Fruit fly (Drosophila melanogaster) whole organism, embryonic: ENCODE measurements around the gene CG14339.

Experiments
- Atf3 ChIP-seq: fragments of 200-800 bp; sonication (Bioruptor generic); optimal IDR thresholded peaks from 3 replicates; lab custom pipeline; 2016; ENCODE audit warnings: missing biosample characterization, missing genetic modification characterization
- B-H2 ChIP-seq: fragments of 200-800 bp; sonication (Bioruptor generic); optimal IDR thresholded peaks from 2 replicates; lab custom pipeline; 2018; ENCODE audit warnings: missing biosample characterization, mild to moderate bottlenecking, missing genetic modification characterization
- CG10209 ChIP-seq: fragments of 200-800 bp; sonication (Bioruptor generic); optimal IDR thresholded peaks from 3 replicates; lab custom pipeline; 2017; ENCODE audit warnings: missing biosample characterization, mild to moderate bottlenecking, missing genetic modification characterization, missing genetic modification reagents
- CG10431 ChIP-seq: fragments of 200-800 bp; sonication (Bioruptor generic); optimal IDR thresholded peaks from 3 replicates; lab custom pipeline; 2018; ENCODE audit warnings: missing biosample characterization, mild to moderate bottlenecking, missing genetic modification characterization
- CG10979 ChIP-seq: fragments of 200-800 bp; sonication (Bioruptor generic); optimal IDR thresholded peaks from 2 replicates; lab custom pipeline; 2018; ENCODE audit warnings: missing biosample characterization, mild to moderate bottlenecking, missing genetic modification characterization, moderate library complexity
- CG11085 ChIP-seq: fragments of 200-800 bp; sonication (Bioruptor generic); IDR thresholded peaks from 2 replicates; pipeline ENCODE4 v1.3.6; 2022; ENCODE audit warnings: missing biosample characterization, missing genetic modification characterization
- CG11398 ChIP-seq: fragments of 200-800 bp; sonication (Bioruptor generic); optimal IDR thresholded peaks from 2 replicates; lab custom pipeline; 2016; ENCODE audit warnings: missing biosample characterization, missing genetic modification characterization
- CG12071 ChIP-seq: fragments of 200-800 bp; sonication (Bioruptor generic); optimal IDR thresholded peaks from 3 replicates; lab custom pipeline; 2018; ENCODE audit warnings: missing biosample characterization, mild to moderate bottlenecking, missing genetic modification characterization
- CG13296 ChIP-seq: fragments of 200-800 bp; sonication (Bioruptor generic); optimal IDR thresholded peaks from 3 replicates; lab custom pipeline; 2018; ENCODE audit warnings: missing biosample characterization, mild to moderate bottlenecking, missing genetic modification characterization
- CG13624 ChIP-seq: fragments of 200-800 bp; sonication (Bioruptor generic); optimal IDR thresholded peaks from 2 replicates; lab custom pipeline; 2016; ENCODE audit warnings: missing biosample characterization, missing genetic modification characterization
- CG14667 ChIP-seq: fragments of 200-800 bp; sonication (Bioruptor generic); IDR thresholded peaks from 2 replicates; pipeline ENCODE4 v1.3.6; 2022; ENCODE audit warnings: missing biosample characterization, missing genetic modification characterization
- CG2120 ChIP-seq: fragments of 200-800 bp; sonication (Bioruptor generic); optimal IDR thresholded peaks from 3 replicates; lab custom pipeline; 2016; ENCODE audit warnings: missing biosample characterization, missing genetic modification characterization
- CG2129 ChIP-seq: fragments of 200-800 bp; sonication (Bioruptor generic); IDR thresholded peaks from 2 replicates; pipeline ENCODE4 v1.3.6; 2022; ENCODE audit warnings: missing biosample characterization, missing genetic modification characterization; ENCODE audit not compliant: partially characterized antibody
- CG30431 ChIP-seq: fragments of 200-800 bp; sonication (Bioruptor generic); optimal IDR thresholded peaks from 2 replicates; lab custom pipeline; 2017; ENCODE audit warnings: missing biosample characterization, missing genetic modification characterization
- CG3995 ChIP-seq: fragments of 200-800 bp; sonication (Bioruptor generic); optimal IDR thresholded peaks from 3 replicates; lab custom pipeline; 2016; ENCODE audit warnings: missing biosample characterization, missing genetic modification characterization
- CG4730 ChIP-seq: fragments of 200-800 bp; sonication (Bioruptor generic); IDR thresholded peaks from 2 replicates; pipeline ENCODE4 v1.3.6; 2022; ENCODE audit warnings: missing biosample characterization, missing genetic modification characterization
- CG6272 ChIP-seq: fragments of 200-800 bp; sonication (Bioruptor generic); IDR thresholded peaks from 2 replicates; pipeline ENCODE4 v1.3.6; 2022; ENCODE audit warnings: missing biosample characterization, missing genetic modification characterization
- CG7357 ChIP-seq: fragments of 200-800 bp; sonication (Bioruptor generic); IDR thresholded peaks from 3 replicates; pipeline ENCODE4 v1.3.6; 2022; ENCODE audit warnings: missing biosample characterization, missing genetic modification characterization
- CG9215 ChIP-seq: fragments of 200-800 bp; sonication (Bioruptor generic); IDR thresholded peaks from 2 replicates; pipeline ENCODE4 v1.3.6; 2022; ENCODE audit warnings: missing biosample characterization, missing genetic modification characterization
- CG9876 ChIP-seq: fragments of 200-800 bp; sonication (Bioruptor generic); optimal IDR thresholded peaks from 2 replicates; lab custom pipeline; 2016; ENCODE audit warnings: missing biosample characterization, missing genetic modification characterization
- Drgx ChIP-seq: fragments of 200-800 bp; sonication (Bioruptor generic); IDR thresholded peaks from 2 replicates; pipeline ENCODE4 v1.3.6; 2022; ENCODE audit warnings: missing biosample characterization, missing genetic modification characterization
- Fer3 ChIP-seq: fragments of 200-800 bp; sonication (Bioruptor generic); optimal IDR thresholded peaks from 2 replicates; lab custom pipeline; 2018; ENCODE audit warnings: missing biosample characterization, mild to moderate bottlenecking, missing genetic modification characterization, moderate library complexity
- HLH3B ChIP-seq: fragments of 200-800 bp; sonication (Bioruptor generic); IDR thresholded peaks from 2 replicates; pipeline ENCODE4 v1.3.6; 2022; ENCODE audit warnings: missing biosample characterization, missing genetic modification characterization
- HLHmδ ChIP-seq: fragments of 200-800 bp; sonication (Bioruptor generic); optimal IDR thresholded peaks from 2 replicates; lab custom pipeline; 2018; ENCODE audit warnings: missing biosample characterization, mild to moderate bottlenecking, missing genetic modification characterization, moderate library complexity
- Hsf ChIP-seq: fragments of 200-800 bp; sonication (Bioruptor generic); optimal IDR thresholded peaks from 3 replicates; lab custom pipeline; 2016; ENCODE audit warnings: missing biosample characterization, missing genetic modification characterization
- NC2α ChIP-seq: fragments of 200-800 bp; sonication (Bioruptor generic); optimal IDR thresholded peaks from 2 replicates; lab custom pipeline; 2016; ENCODE audit warnings: missing biosample characterization, missing genetic modification characterization
- Ssrp ChIP-seq: fragments of 200-800 bp; sonication (Bioruptor generic); optimal IDR thresholded peaks from 2 replicates; lab custom pipeline; 2018; ENCODE audit warnings: missing biosample characterization, mild to moderate bottlenecking, missing genetic modification characterization, moderate library complexity
- Xrp1 ChIP-seq: fragments of 200-800 bp; sonication (Bioruptor generic); IDR thresholded peaks from 2 replicates; pipeline ENCODE4 v1.3.6; 2022; ENCODE audit warnings: missing biosample characterization, missing genetic modification characterization
- ase ChIP-seq: fragments of 200-800 bp; sonication (Bioruptor generic); IDR thresholded peaks from 3 replicates; pipeline ENCODE4 v1.3.6; 2022; ENCODE audit warnings: missing biosample characterization, missing genetic modification characterization
- bowl ChIP-seq: fragments of 200-800 bp; sonication (Bioruptor generic); IDR thresholded peaks from 2 replicates; pipeline ENCODE4 v1.3.6; 2022; ENCODE audit warnings: missing biosample characterization, missing genetic modification characterization
- chif ChIP-seq, 2 experiments: fragments of 200-800 bp; sonication (Bioruptor generic); optimal IDR thresholded peaks; 3 replicates each; lab custom pipeline; 2016; ENCODE audit warnings: missing biosample characterization in 2 of 2, missing genetic modification characterization in 2 of 2
- crol ChIP-seq: fragments of 200-800 bp; sonication (Bioruptor generic); IDR thresholded peaks from 2 replicates; pipeline ENCODE4 v1.3.6; 2022; ENCODE audit warnings: missing biosample characterization, missing genetic modification characterization
- dan ChIP-seq: fragments of 200-800 bp; sonication (Bioruptor generic); IDR thresholded peaks from 2 replicates; pipeline ENCODE4 v1.3.6; 2022; ENCODE audit warnings: missing biosample characterization, missing genetic modification characterization
- disco-r ChIP-seq: fragments of 200-800 bp; sonication (Bioruptor generic); optimal IDR thresholded peaks from 2 replicates; lab custom pipeline; 2016; ENCODE audit warnings: missing biosample characterization, missing genetic modification characterization
- dm ChIP-seq: fragments of 200-800 bp; sonication (Bioruptor generic); optimal IDR thresholded peaks from 3 replicates; lab custom pipeline; 2016; ENCODE audit warnings: missing biosample characterization, missing genetic modification characterization
- gfzf ChIP-seq: fragments of 200-800 bp; sonication (Bioruptor generic); optimal IDR thresholded peaks from 2 replicates; lab custom pipeline; 2016; ENCODE audit warnings: missing biosample characterization, mild to moderate bottlenecking, missing genetic modification characterization, moderate library complexity
- lilli ChIP-seq: fragments of 200-800 bp; sonication (Bioruptor generic); optimal IDR thresholded peaks from 3 replicates; lab custom pipeline; 2016; ENCODE audit warnings: missing biosample characterization, missing genetic modification characterization
- nmo ChIP-seq: fragments of 200-800 bp; sonication (Bioruptor generic); optimal IDR thresholded peaks from 2 replicates; lab custom pipeline; 2018; ENCODE audit warnings: missing biosample characterization, mild to moderate bottlenecking, missing genetic modification characterization, moderate library complexity
- onecut ChIP-seq: fragments of 200-800 bp; sonication (Bioruptor generic); IDR thresholded peaks from 2 replicates; pipeline ENCODE4 v1.3.6; 2022; ENCODE audit warnings: missing biosample characterization, missing genetic modification characterization
- pho ChIP-seq: fragments of 200-800 bp; sonication (Bioruptor generic); optimal IDR thresholded peaks from 2 replicates; lab custom pipeline; 2016; ENCODE audit warnings: missing biosample characterization, missing genetic modification characterization
- psq ChIP-seq: fragments of 200-800 bp; sonication (Bioruptor generic); optimal IDR thresholded peaks from 2 replicates; lab custom pipeline; 2017; ENCODE audit warnings: missing biosample characterization, missing genetic modification characterization
- salm ChIP-seq: fragments of 200-800 bp; sonication (Bioruptor generic); optimal IDR thresholded peaks from 2 replicates; lab custom pipeline; 2018; ENCODE audit warnings: missing biosample characterization, mild to moderate bottlenecking, missing genetic modification characterization
- sc ChIP-seq, 3 experiments: fragments of >200 bp in 2 of 3; fragments of 200-800 bp in 1 of 3; sonication (Bioruptor generic) in 1 of 3; optimal IDR thresholded peaks; 2 replicates in 2 of 3; 3 replicates in 1 of 3; lab custom pipeline; 2017; ENCODE audit warnings: mild to moderate bottlenecking in 1 of 3, missing biosample characterization in 1 of 3, missing genetic modification characterization in 1 of 3, missing genetic modification reagents in 1 of 3
- shn ChIP-seq: fragments of 200-800 bp; sonication (Bioruptor generic); optimal IDR thresholded peaks from 3 replicates; lab custom pipeline; 2016; ENCODE audit warnings: missing biosample characterization, missing genetic modification characterization
- toy ChIP-seq: fragments of 200-800 bp; sonication (Bioruptor generic); IDR thresholded peaks from 2 replicates; pipeline ENCODE4 v1.3.6; 2022; ENCODE audit warnings: missing biosample characterization, missing genetic modification characterization
- trh ChIP-seq: fragments of 200-800 bp; sonication (Bioruptor generic); optimal IDR thresholded peaks from 2 replicates; lab custom pipeline; 2016; ENCODE audit warnings: missing biosample characterization, missing genetic modification characterization
- unpg ChIP-seq: fragments of 200-800 bp; sonication (Bioruptor generic); optimal IDR thresholded peaks from 3 replicates; lab custom pipeline; 2018; ENCODE audit warnings: missing biosample characterization, mild to moderate bottlenecking, missing genetic modification characterization, moderate library complexity
- usp ChIP-seq: fragments of >200 bp; optimal IDR thresholded peaks from 2 replicates; lab custom pipeline; 2017; ENCODE audit warnings: missing biosample characterization, missing genetic modification characterization

CG14339 gene

DNA sequence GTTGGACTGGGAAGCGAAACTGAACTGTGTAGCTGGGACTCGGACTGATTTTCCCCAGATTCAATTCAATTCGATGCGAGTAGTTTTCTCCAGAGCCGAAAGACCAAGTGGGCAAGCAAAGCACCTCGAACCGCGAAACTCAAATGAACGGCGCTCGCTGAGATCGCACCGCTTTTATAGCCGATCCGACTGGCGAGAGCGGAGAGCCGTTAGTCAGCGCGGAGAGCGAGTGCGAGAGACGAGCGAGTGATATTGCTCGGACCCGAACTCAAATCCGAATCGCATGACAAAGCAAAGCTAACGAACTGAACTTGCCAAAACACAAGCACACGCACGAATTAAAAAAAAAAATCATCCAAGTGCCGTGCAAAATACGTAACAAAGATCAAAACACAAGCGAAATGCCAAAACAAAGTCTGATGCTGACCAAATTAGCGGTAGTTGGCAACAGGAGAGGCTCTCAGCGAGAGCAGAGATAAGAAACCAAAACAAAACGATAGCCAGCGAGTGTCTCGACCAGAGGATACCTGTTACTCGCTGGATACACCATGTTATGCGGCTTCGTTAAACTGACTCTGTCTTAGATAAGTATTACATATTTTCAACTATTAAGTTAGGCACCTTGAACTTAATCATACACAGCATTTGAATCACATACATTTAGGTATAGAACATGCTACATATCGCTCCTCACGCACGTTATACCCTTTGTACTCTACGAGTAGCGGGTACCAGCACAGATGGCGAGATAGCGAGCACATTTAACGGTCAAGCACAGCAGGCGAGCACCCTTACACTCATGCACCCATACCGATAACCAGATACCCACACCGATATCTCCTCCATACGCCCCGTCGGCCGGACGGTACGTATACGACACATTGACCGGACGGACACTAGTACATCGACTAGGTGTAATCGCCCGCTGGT lies 10.8 kb downstream of the CG14339 start (continued):
- TF ChIP-seq bowl (GFP tag; lab: Robert Waterston, UW): peak; percentile 44; the same call in 1 of the 2 replicates
- TF ChIP-seq ase: peak; percentile 55; the same call in 1 of the 3 replicates
- peak; percentile 40 for TF ChIP-seq CG30431 (GFP tag; lab: Kevin White, UChicago)
- TF ChIP-seq psq (GFP tag; lab: Kevin White, UChicago): peak; percentile 7
- peak; percentile 82 for TF ChIP-seq Drgx
- TF ChIP-seq HLH3B (GFP tag; lab: Robert Waterston, UW): peak; percentile 69
- peak in 1 of 2 experiments; percentile 65 for TF ChIP-seq chif (GFP tag; optimal IDR thresholded peaks at IDR 0.05; lab: Kevin White, UChicago)
- peak; percentile 11 for TF ChIP-seq disco-r (GFP tag; lab: Kevin White, UChicago)
- peak; percentile 74 for TF ChIP-seq CG13624 (GFP tag; lab: Kevin White, UChicago)
- no peak for TF ChIP-seq sc (optimal IDR thresholded peaks at IDR 0.05; lab: Kevin White, UChicago)
- TF ChIP-seq sc (GFP tag; optimal IDR thresholded peaks at IDR 0.05; lab: Kevin White, UChicago): peak; percentile 47
- peak; percentile 75 for TF ChIP-seq nmo
- peak; percentile 48 for TF ChIP-seq salm (tag; lab: Kevin White, UChicago)
- TF ChIP-seq NC2α: no peak
- peak; percentile 80 for TF ChIP-seq Hsf (GFP tag; lab: Kevin White, UChicago)
- no peak for TF ChIP-seq CG10431 (GFP tag; lab: Kevin White, UChicago)
- TF ChIP-seq trh (GFP tag; lab: Kevin White, UChicago): peak; percentile 12
- no peak; the same call in 1 of the 2 replicates for TF ChIP-seq CG14667
- peak; percentile 75 for TF ChIP-seq Xrp1 (GFP tag; lab: Robert Waterston, UW)
- no peak for TF ChIP-seq gfzf (GFP tag; lab: Kevin White, UChicago)
- peak; percentile 74 for TF ChIP-seq CG9215 (GFP tag; lab: Robert Waterston, UW)
- TF ChIP-seq CG4730 (GFP tag; lab: Robert Waterston, UW): peak; percentile 68
- peak; percentile 12 for TF ChIP-seq dm
- peak; percentile 33 for TF ChIP-seq HLHmδ (GFP tag; lab: Kevin White, UChicago)
- TF ChIP-seq Ssrp (tag; lab: Kevin White, UChicago): peak; percentile 44
- TF ChIP-seq unpg (GFP tag; lab: Kevin White, UChicago): peak; percentile 70
- TF ChIP-seq onecut (GFP tag; lab: Robert Waterston, UW): no peak; the same call in 1 of the 2 replicates
- TF ChIP-seq CG9876 (GFP tag; lab: Kevin White, UChicago): peak; percentile 58
- peak; percentile 72 for TF ChIP-seq Fer3
- TF ChIP-seq pho (GFP tag; lab: Kevin White, UChicago): peak; percentile 77
- TF ChIP-seq CG3995 (GFP tag; lab: Kevin White, UChicago): peak; percentile 41
- no peak for TF ChIP-seq usp (GFP tag; lab: Kevin White, UChicago)
- peak; percentile 85 for TF ChIP-seq lilli
- no peak for TF ChIP-seq CG2129 (GFP tag; lab: Robert Waterston, UW)
- peak; percentile 50 for TF ChIP-seq CG13296
- peak; percentile 10 for TF ChIP-seq B-H2 (GFP tag; lab: Kevin White, UChicago)
- peak; percentile 63 for TF ChIP-seq CG7357
- TF ChIP-seq shn (GFP tag; lab: Kevin White, UChicago): peak; percentile 75
- 0 out of 2 replicates have a peak, but pooled peaks have one; percentile 21 for TF ChIP-seq dan (GFP tag; lab: Robert Waterston, UW)
- peak; percentile 41 for TF ChIP-seq Atf3 (GFP tag; lab: Kevin White, UChicago)
- no peak for TF ChIP-seq crol (GFP tag; lab: Robert Waterston, UW)
- peak; percentile 15 for TF ChIP-seq CG12071
- no peak for TF ChIP-seq CG11398 (GFP tag; lab: Kevin White, UChicago)
- TF ChIP-seq CG2120 (GFP tag; lab: Kevin White, UChicago): peak; percentile 94
- peak; percentile 72 for TF ChIP-seq CG10209 (GFP tag; lab: Kevin White, UChicago)
- TF ChIP-seq CG10979 (tag; lab: Kevin White, UChicago): peak; percentile 34
- TF ChIP-seq CG6272: peak; percentile 57
- TF ChIP-seq CG11085 (GFP tag; lab: Robert Waterston, UW): peak; percentile 67
- TF ChIP-seq toy (GFP tag; lab: Robert Waterston, UW): 0 out of 2 replicates have a peak, but pooled peaks have one; percentile 36
